Worm (Caenorhabditis elegans) whole organism, early embryonic: Measurements from ENCODE around the gene ugt-52.

Experiments used
- B0310.2 ChIP-seq: sonication (generic microtip); optimal IDR thresholded peaks from 2 replicates; lab custom pipeline; 2016; ENCODE audit warnings: mild to moderate bottlenecking, missing genetic modification characterization, missing compliant biosample characterization
- F13C5.2 ChIP-seq: sonication (generic microtip); optimal IDR thresholded peaks from 2 replicates; lab custom pipeline; 2017; ENCODE audit warnings: mild to moderate bottlenecking, missing genetic modification characterization, inconsistent platforms, missing compliant biosample characterization
- aly-1 ChIP-seq: sonication (generic microtip); optimal IDR thresholded peaks from 2 replicates; lab custom pipeline; 2016; ENCODE audit warnings: missing genetic modification characterization, missing compliant biosample characterization
- ama-1 ChIP-seq: fragments of 150-350 bp; optimal IDR thresholded peaks from 2 replicates; lab custom pipeline; 2014
- ceh-13 ChIP-seq: fragments of 200-800 bp; sonication (Bioruptor generic); optimal IDR thresholded peaks from 2 replicates; lab custom pipeline; 2018; ENCODE audit warnings: mild to moderate bottlenecking, missing genetic modification characterization, missing compliant biosample characterization
- ceh-36 ChIP-seq: sonication (generic microtip); optimal IDR thresholded peaks from 2 replicates; lab custom pipeline; 2016; ENCODE audit warnings: missing genetic modification characterization, inconsistent platforms, missing compliant biosample characterization
- ets-7 ChIP-seq: sonication (generic microtip); optimal IDR thresholded peaks from 2 replicates; lab custom pipeline; 2016; ENCODE audit warnings: missing genotype, missing genetic modification characterization, missing compliant biosample characterization
- flt-1 ChIP-seq: fragments of 200-800 bp; sonication (Bioruptor generic); IDR thresholded peaks from 2 replicates; pipeline ENCODE4 v1.3.6; 2022; ENCODE audit warnings: missing genetic modification characterization, missing compliant biosample characterization
- hmbx-1 ChIP-seq: sonication (generic microtip); optimal IDR thresholded peaks from 2 replicates; lab custom pipeline; 2016; ENCODE audit warnings: mild to moderate bottlenecking, missing genetic modification characterization, missing compliant biosample characterization
- hmg-4 ChIP-seq: fragments of 200-800 bp; sonication (Bioruptor generic); optimal IDR thresholded peaks from 2 replicates; lab custom pipeline; 2018; ENCODE audit warnings: mild to moderate bottlenecking, missing genetic modification characterization, missing compliant biosample characterization
- hnd-1 ChIP-seq: sonication (generic microtip); optimal IDR thresholded peaks from 2 replicates; lab custom pipeline; 2016; ENCODE audit warnings: missing genetic modification characterization, missing compliant biosample characterization
- pes-1 ChIP-seq: fragments of 200-800 bp; sonication (Bioruptor generic); IDR thresholded peaks from 2 replicates; pipeline ENCODE4 v1.3.6; 2022; ENCODE audit warnings: missing genetic modification reagents, missing genetic modification characterization, missing compliant biosample characterization
- scrt-1 ChIP-seq: fragments of 200-800 bp; sonication (Bioruptor generic); IDR thresholded peaks from 2 replicates; pipeline ENCODE4 v1.3.6; 2022; ENCODE audit warnings: missing genetic modification characterization, missing compliant biosample characterization
- sea-1 ChIP-seq: fragments of 200-800 bp; sonication (Bioruptor generic); conservative IDR thresholded peaks from 2 replicates; pipeline ENCODE4 v1.3.6; 2022; ENCODE audit warnings: missing genetic modification characterization, missing compliant biosample characterization
- tbx-11 ChIP-seq: fragments of 200-800 bp; sonication (Bioruptor generic); IDR thresholded peaks from 2 replicates; pipeline ENCODE4 v1.3.6; 2022; ENCODE audit warnings: missing genetic modification characterization, missing compliant biosample characterization
- tbx-37 ChIP-seq: fragments of 200-800 bp; sonication (Bioruptor generic); conservative IDR thresholded peaks from 2 replicates; pipeline ENCODE4 v1.3.6; 2022; ENCODE audit warnings: missing genetic modification reagents, missing genetic modification characterization, missing compliant biosample characterization
- tra-4 ChIP-seq: sonication (generic microtip); optimal IDR thresholded peaks from 2 replicates; lab custom pipeline; 2017; ENCODE audit warnings: missing genetic modification characterization, missing compliant biosample characterization

The ugt-52 gene

ce11 chrIV:778484-778883, at the start of gene ugt-52:
Gene ugt-52 (plus strand): TSS chrIV:778784.
- TF ChIP-seq ceh-13 (GFP tag; lab: Kevin White, UChicago) (no peak), tbx-11 (no peak), sea-1 (no peak), scrt-1 (no peak), F13C5.2 (no peak), ceh-36 (no peak), pes-1 (no peak), tbx-37 (no peak), B0310.2 (no peak), hnd-1 (no peak), aly-1 (tag; lab: Kevin White, UChicago) (no peak), hmbx-1 (tag; lab: Kevin White, UChicago) (no peak), hmg-4 (GFP tag; lab: Kevin White, UChicago) (no peak), tra-4 (no peak), flt-1 (no peak), ets-7 (tag; lab: Kevin White, UChicago) (no peak)

DNA sequence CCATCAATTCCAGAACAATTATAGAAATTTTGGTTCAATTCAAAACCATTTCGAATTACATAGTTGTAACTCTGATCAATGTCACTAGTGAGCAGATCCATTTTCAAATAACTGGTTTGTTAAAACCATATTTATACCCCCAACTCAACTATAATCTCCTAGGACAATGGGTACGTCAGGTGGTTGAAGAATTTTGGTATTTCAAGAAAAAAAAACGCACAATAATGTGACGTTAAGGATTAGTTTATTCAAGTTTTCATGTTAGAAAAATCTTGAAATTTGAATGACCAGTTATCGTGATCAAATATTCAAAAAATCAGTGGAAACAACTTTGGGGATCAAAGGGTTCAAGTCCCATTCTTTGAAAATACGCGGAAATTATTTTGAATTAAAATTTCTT, 47.6 kb upstream of the ugt-52 start, which contains the start of gene srt-24:
Gene srt-24 (minus strand): TSS at position 101 of the 400 bp plus-strand sequence.
- TF ChIP-seq hnd-1 = no peak
- no peak for TF ChIP-seq tbx-37
- no peak for TF ChIP-seq scrt-1
- TF ChIP-seq hmg-4 (GFP tag; lab: Kevin White, UChicago) = no peak
- no peak for TF ChIP-seq ceh-36
- no peak for TF ChIP-seq ceh-13 (GFP tag; lab: Kevin White, UChicago)

DNA sequence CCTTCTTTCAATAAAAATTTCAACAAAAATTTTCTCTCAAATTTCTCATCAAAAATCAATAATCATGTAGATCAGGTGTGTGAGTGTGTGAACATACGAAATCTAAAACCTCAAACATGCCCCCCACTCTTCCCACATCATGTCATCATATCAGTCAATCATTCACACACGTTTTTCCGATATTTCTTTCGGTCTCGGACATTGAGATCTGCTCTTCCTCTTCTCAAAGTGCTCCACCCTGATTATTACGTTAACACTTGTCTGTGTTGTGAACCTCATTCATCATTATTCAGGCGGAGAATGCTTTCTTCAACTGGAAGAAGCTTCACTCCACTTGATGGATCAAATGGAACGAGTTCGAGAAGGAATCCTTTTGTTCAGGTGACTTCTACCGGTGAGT, 42.1 kb upstream of the ugt-52 start, which contains the start of gene kvs-5:
Gene kvs-5 (plus strand): TSS at position 301 of the 400 bp plus-strand sequence.
- TF ChIP-seq aly-1 (tag; lab: Kevin White, UChicago) (no peak), pes-1 (no peak), tbx-37 (no peak), tra-4 (no peak), F13C5.2 (no peak), flt-1 (no peak), hmbx-1 (tag; lab: Kevin White, UChicago) (no peak), ets-7 (tag; lab: Kevin White, UChicago) (no peak), tbx-11 (no peak), ceh-13 (GFP tag; lab: Kevin White, UChicago) (no peak), B0310.2 (no peak), sea-1 (no peak)

- TF ChIP-seq F13C5.2 = no peak
- no peak for TF ChIP-seq tbx-37
- no peak for TF ChIP-seq ama-1 (lab: Kevin White, UChicago)
- no peak for TF ChIP-seq hnd-1
- no peak for TF ChIP-seq sea-1
- no peak for TF ChIP-seq tra-4
- no peak for TF ChIP-seq pes-1
- TF ChIP-seq flt-1 = no peak
- TF ChIP-seq aly-1 (tag; lab: Kevin White, UChicago) = no peak
- no peak for TF ChIP-seq hmbx-1 (tag; lab: Kevin White, UChicago)
- TF ChIP-seq scrt-1 = no peak
- TF ChIP-seq ceh-13 (GFP tag; lab: Kevin White, UChicago) = no peak
- no peak for TF ChIP-seq ets-7 (tag; lab: Kevin White, UChicago)
- no peak for TF ChIP-seq hmg-4 (GFP tag; lab: Kevin White, UChicago)
- TF ChIP-seq ceh-36 = no peak
- TF ChIP-seq tbx-11 = no peak
- TF ChIP-seq B0310.2 = no peak
These were observed 37.9 kb upstream of the ugt-52 start for ce11 chrIV:740674-741073.

- TF ChIP-seq tbx-11 (no peak), flt-1 (no peak), sea-1 (no peak), ceh-13 (GFP tag; lab: Kevin White, UChicago) (no peak), aly-1 (tag; lab: Kevin White, UChicago) (no peak), pes-1 (no peak), ama-1 (lab: Kevin White, UChicago) (no peak), B0310.2 (no peak), scrt-1 (no peak), hmg-4 (GFP tag; lab: Kevin White, UChicago) (no peak), hnd-1 (no peak), ets-7 (tag; lab: Kevin White, UChicago) (no peak), hmbx-1 (tag; lab: Kevin White, UChicago) (no peak)
These were observed 36.8 kb upstream of the ugt-52 start for ce11 chrIV:741831-742230.

DNA sequence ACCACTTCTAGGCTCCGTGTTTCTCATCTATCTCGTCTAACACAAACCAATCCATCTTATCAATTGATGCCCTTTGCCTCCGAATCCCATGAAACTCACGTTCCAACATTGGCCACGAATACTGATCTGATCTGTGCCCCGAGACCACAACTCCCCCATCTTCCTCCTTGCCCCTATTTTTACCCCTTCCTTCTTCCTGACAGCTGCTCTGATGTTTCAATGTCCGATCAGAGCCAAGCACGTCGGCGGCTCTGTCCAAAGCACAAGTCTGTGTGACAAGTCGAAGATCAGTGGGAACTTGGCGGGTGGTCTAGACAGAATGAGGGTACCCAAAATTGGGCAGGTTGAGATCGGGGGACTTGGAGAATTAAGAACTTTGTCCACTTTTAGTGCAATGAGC, 32.3 kb upstream of the ugt-52 start:
- TF ChIP-seq hnd-1 (no peak), ama-1 (lab: Kevin White, UChicago) (no peak), tra-4 (no peak), ets-7 (tag; lab: Kevin White, UChicago) (no peak), tbx-37 (no peak), B0310.2 (no peak), aly-1 (tag; lab: Kevin White, UChicago) (no peak), hmg-4 (GFP tag; lab: Kevin White, UChicago) (no peak), ceh-36 (no peak), tbx-11 (no peak), flt-1 (no peak), scrt-1 (no peak)

- TF ChIP-seq ets-7 (tag; lab: Kevin White, UChicago) (no peak), hmg-4 (GFP tag; lab: Kevin White, UChicago) (no peak), ceh-36 (no peak)
These were observed 29.0 kb upstream of the ugt-52 start for ce11 chrIV:749557-749956.

DNA sequence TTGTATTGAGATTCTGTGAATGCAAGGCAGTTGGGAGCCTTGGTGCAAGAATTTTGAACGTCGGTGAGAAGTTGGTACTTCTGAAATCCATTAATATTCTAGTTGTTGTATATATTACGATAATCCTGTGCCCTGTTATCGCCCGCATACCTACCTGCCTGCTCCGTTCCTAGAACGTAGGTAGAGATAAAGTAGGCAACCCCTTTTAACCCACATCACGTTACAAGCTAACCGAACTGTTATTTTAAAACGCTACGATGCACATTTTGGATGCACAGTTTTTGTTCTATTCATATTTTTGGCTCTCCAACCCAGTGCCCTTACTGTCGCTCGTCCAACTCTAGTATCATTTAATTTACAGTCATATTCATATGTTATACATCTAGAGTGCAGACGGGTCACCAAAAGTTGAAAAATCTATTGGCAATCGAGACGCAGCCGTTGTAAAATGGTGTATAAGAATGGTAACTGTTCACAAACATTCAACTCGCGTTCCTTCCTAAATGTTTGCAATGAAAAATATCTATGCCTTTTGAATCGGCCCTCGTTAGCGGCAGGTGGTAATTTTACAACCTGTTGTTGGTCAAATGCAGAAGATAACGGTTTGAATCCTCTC, 24.1 kb upstream of the ugt-52 start:
- no peak for TF ChIP-seq F13C5.2
- no peak for TF ChIP-seq flt-1
- TF ChIP-seq B0310.2 = no peak
- no peak for TF ChIP-seq ama-1 (lab: Kevin White, UChicago)
- TF ChIP-seq ets-7 (tag; lab: Kevin White, UChicago) = no peak
- no peak for TF ChIP-seq scrt-1
- no peak for TF ChIP-seq hnd-1
- no peak for TF ChIP-seq tbx-11
- no peak for TF ChIP-seq hmbx-1 (tag; lab: Kevin White, UChicago)
- no peak for TF ChIP-seq ceh-36
- TF ChIP-seq tbx-37 = no peak
- no peak for TF ChIP-seq pes-1
- TF ChIP-seq tra-4 = no peak
- TF ChIP-seq hmg-4 (GFP tag; lab: Kevin White, UChicago) = no peak
- TF ChIP-seq aly-1 (tag; lab: Kevin White, UChicago) = no peak
- no peak for TF ChIP-seq sea-1
- TF ChIP-seq ceh-13 (GFP tag; lab: Kevin White, UChicago) = no peak
